Fruit fly (Drosophila melanogaster) S2 (cell line): ENCODE data around the gene CCDC151.
A peak's percentile ranks its signal among the peaks of the same experiment; 100 is the strongest.

Source experiments
- CG8478 ChIP-seq: fragments of >200 bp; optimal IDR thresholded peaks from 2 replicates; lab custom pipeline; 2018
- CTCF ChIP-seq, 2 experiments: fragments of >200 bp; optimal IDR thresholded peaks; 2 replicates each; lab custom pipeline; 2018

Gene CCDC151

DNA sequence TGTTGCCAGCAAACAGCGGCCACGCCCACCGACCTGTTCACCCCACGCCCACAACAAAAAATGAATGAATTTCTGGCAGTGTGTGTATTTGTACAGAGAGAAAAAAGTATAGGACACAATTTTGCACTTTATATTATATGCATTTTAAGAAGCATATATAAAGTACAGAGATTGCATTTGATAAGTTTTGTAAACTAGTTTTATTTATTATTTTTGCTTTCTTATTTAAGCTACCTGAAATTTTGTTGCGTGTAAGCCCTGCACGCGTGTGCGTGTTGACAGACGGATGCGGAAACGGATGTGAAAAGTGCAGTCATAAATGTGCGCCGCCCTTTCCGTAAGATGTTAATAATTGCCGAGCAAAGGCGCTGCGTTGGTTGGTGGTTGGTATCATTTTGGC is 15.6 kb downstream of the CCDC151 start:
- TF ChIP-seq CTCF (optimal IDR thresholded peaks at IDR 0.05; lab: Kevin White, UChicago) (no peak), CG8478 (no peak)

DNA sequence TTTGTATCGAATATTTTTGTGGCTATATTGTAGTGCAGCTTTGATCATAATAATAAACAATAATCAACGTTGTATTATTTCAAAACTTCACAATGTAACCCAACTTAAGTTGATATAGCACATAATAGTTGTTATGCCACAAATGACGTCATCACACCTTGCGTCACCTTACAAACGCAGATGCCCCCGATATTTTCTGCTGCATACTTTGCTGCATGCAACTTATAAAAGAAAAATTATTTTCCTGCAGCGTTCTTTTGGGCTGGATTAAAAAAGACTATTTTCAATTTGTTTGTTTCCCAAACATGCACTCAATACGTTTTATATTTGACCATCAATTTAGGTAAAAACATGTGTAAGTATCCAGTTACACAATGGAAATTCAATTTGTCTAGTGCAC is 37.0 kb downstream of the CCDC151 start:
- peak; percentile 28 to 44 for TF ChIP-seq CTCF (optimal IDR thresholded peaks at IDR 0.05; lab: Kevin White, UChicago)
- TF ChIP-seq CG8478 = no peak

DNA sequence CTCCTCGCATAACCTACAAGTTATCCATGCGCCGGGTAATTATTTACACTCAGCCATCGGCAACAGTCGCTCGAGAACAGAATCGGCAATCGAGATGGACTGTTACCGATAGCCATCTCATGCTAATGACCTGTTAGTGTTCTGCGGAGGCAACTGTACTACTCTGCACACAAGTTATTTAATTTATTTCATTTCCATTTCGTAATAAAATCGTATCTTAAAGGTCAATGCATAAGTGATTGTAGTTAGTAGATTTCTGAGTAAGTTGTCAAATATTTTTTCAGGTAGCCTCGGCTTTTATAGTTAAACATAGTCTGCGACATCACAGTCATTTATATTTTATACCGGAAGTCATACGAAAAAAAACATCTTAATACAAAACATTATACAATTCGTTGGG is 40.0 kb downstream of the CCDC151 start, which contains the start of gene CG11588:
TSS of gene CG11588 (plus strand) at position 301 of the 400 bp plus-strand sequence.
- TF ChIP-seq CTCF (optimal IDR thresholded peaks at IDR 0.05; lab: Kevin White, UChicago) (no peak), CG8478 (no peak)

DNA sequence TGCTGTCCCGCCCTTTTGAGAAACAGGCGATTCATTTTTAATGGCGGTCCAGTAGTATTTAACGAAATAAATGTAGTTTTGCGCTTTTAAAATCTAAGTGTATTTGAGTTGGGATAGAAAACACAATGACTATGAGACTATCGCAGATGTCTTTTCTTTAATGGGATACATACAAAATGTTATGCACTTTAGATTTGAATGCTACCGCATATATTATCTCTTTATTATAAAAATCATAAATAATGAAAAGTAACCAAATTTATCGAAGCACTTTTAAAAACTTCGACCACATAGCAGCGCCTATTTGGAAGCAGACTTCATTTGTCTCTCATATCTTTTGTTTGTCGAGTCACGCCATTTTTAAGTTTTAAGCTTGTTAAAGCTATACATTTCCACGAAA is 43.5 kb downstream of the CCDC151 start, which contains the start of gene SdhAL:
TSS of gene SdhAL (minus strand) at position 101 of the 400 bp plus-strand sequence.
- no peak for TF ChIP-seq CG8478
- no peak for TF ChIP-seq CTCF (optimal IDR thresholded peaks at IDR 0.05; lab: Kevin White, UChicago)

DNA sequence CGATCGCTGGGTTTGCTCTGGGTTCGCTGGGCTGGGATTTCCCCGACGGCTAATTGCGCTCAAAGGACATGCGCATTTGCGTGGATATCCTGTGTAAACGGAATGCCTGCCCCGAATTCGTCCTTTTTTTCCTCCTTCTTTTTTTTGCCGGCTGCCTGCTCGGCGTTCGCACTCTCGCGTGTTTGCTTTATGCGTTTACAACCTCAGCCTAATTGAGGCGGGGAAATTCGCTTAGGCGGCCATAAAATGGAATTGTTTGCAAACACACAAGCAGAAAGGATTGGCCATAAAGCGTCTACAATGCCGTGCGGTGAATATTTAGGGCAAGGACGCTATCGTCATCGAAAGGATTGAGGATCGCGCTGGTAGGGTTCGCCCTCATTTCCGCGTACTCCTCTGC is 44.2 kb downstream of the CCDC151 start:
- TF ChIP-seq CTCF (optimal IDR thresholded peaks at IDR 0.05; lab: Kevin White, UChicago) (no peak), CG8478 (no peak)

DNA sequence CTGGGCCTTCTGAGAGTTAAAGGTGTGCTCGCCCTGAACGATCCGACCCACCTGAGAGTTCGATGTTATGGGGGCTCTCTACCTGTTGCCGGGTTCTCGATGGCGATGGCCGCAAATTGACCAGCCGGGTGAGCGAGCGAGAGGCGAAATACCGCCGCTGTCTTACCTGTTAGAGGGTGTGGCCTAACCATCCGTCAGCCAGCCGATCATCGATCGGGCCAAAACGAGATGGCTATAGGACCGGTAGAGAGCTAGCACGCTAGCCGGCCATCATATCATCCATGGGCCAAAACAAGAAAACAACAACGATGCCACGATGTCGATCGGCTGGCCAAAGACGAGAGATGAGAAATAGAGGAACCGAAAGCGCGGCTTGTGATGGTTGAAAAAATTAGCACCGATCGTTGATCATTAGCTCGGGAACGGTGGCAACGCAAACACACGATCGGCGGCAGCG is 46.1 kb downstream of the CCDC151 start, which contains the start of gene byn:
TSS of gene byn (plus strand) at position 407 of the 457 bp plus-strand sequence.
- TF ChIP-seq CTCF (optimal IDR thresholded peaks at IDR 0.05; lab: Kevin White, UChicago) (no peak), CG8478 (no peak)

DNA sequence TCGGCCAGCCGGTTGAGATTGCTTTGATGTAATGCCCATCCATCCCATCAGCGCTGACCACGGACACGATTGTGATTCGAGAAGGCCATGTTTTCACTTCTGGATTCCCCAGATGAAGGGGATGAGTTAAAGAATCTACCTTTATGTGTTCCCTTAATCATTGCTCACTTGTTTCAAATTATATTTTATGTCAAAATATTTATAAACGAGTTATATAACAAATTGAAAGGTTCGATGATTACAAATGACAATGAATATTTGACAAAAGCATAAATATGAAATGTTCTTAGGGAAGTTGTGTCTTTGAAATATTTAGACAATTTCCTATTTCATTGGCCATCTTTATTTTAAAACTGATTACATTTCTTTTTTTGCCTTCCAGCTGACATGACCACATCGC is 50.4 kb downstream of the CCDC151 start:
- TF ChIP-seq CG8478 (no peak), CTCF (optimal IDR thresholded peaks at IDR 0.05; lab: Kevin White, UChicago) (no peak)
